Fruit fly (Drosophila melanogaster): ENCODE results near the gene eEF2.

dm6 chr2L:21657426-21657825 lies 24.5 kb downstream of the eEF2 start:
- TF ChIP-seq psq (optimal IDR thresholded peaks at IDR 0.05) (no peak), ttk (optimal IDR thresholded peaks at IDR 0.05) (no peak), h (optimal IDR thresholded peaks at IDR 0.05) (no peak), Sin3A (optimal IDR thresholded peaks at IDR 0.05) (no peak), insv (optimal IDR thresholded peaks at IDR 0.05) (no peak)
